ENCODE assay signal across 1 worm cellular context in the genomic region with DNA sequence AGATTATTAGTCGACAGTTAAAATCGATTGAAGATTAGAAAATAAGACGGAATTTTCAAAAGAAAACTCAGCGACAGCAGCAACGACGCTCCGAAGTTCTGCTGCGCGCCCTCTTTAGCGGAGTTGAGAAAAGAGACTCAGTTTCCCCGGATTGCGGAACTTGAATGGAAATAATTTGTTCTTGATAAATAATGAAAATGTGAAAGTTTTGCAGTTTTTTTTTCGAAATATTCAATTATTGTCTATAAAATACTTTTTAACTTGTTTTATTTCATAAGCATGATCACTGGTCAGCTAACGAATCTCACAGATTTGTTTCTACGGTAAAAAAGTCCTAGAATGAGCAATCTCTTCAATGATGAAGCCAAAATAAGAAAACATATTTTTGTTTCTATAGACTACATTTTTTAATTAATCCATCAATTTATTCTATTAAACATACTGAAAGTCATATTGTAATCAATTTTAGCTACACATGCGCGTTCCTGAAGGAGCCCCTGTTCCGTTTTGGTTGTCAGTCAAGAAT.
TF ChIP-seq lines count a peak whose summit lies in the region.

A gene (minus strand): TSS at position 116 of the 526 bp plus-strand sequence.
A gene (plus strand): TSS at position 476 of the 526 bp plus-strand sequence.

TF ChIP-seq in whole organism, L1 larva, 84 proteins besides CTCF, POLR2A, EP300 and RAD21 (continued from another document):
- no peak for TF ChIP-seq ceh-8 (GFP tag; optimal IDR thresholded peaks at IDR 0.05; lab: Kevin White, UChicago)
- no peak for TF ChIP-seq ztf-4 (tag; optimal IDR thresholded peaks at IDR 0.05; lab: Kevin White, UChicago)
- peak; percentile 49 for TF ChIP-seq rnt-1 (tag; optimal IDR thresholded peaks at IDR 0.05; lab: Kevin White, UChicago)
- TF ChIP-seq nhr-90 (tag; optimal IDR thresholded peaks at IDR 0.05; lab: Kevin White, UChicago; ENCODE audit: poor library complexity), result peak; percentile 65
- TF ChIP-seq blmp-1 (tag; optimal IDR thresholded peaks at IDR 0.05; lab: Kevin White, UChicago), result peak; percentile 36
- peak; percentile 45 for TF ChIP-seq skn-1 (tag; optimal IDR thresholded peaks at IDR 0.05; lab: Kevin White, UChicago)
- no peak for TF ChIP-seq lin-39 (tag; optimal IDR thresholded peaks at IDR 0.05; lab: Kevin White, UChicago)
- TF ChIP-seq tbx-2 (tag; optimal IDR thresholded peaks at IDR 0.05; lab: Kevin White, UChicago), result peak; percentile 46
- TF ChIP-seq nhr-11 (tag; optimal IDR thresholded peaks at IDR 0.05; lab: Kevin White, UChicago), result no peak
- TF ChIP-seq lir-3 (tag; optimal IDR thresholded peaks at IDR 0.05; lab: Kevin White, UChicago; ENCODE audit: poor library complexity), result peak; percentile 55
- TF ChIP-seq ceh-88 (GFP tag; IDR thresholded peaks at IDR 0.05; lab: Robert Waterston, UW), result peak; percentile 48; the same call in 1 of the 2 replicates
- no peak for TF ChIP-seq pag-3 (tag; optimal IDR thresholded peaks at IDR 0.05; lab: Kevin White, UChicago; ENCODE audit: borderline replicate concordance, insufficient read depth)
- TF ChIP-seq lsy-2 (tag; optimal IDR thresholded peaks at IDR 0.05; lab: Kevin White, UChicago), result peak; percentile 54 to 83
- TF ChIP-seq isw-1 (GFP tag; IDR thresholded peaks at IDR 0.05; lab: Robert Waterston, UW), result peak; percentile 40
- no peak for TF ChIP-seq ama-1 (optimal IDR thresholded peaks at IDR 0.05; lab: Kevin White, UChicago)
- TF ChIP-seq ces-1 (GFP tag; optimal IDR thresholded peaks at IDR 0.05; lab: Kevin White, UChicago), result no peak
- peak in 2 of 3 experiments; percentile 20 to 33 for TF ChIP-seq ceh-82 (tag; optimal IDR thresholded peaks at IDR 0.05; lab: Kevin White, UChicago)
- no peak for TF ChIP-seq sup-37 (GFP tag; optimal IDR thresholded peaks at IDR 0.05; lab: Kevin White, UChicago)
- no peak for TF ChIP-seq hlh-17 (GFP tag; optimal IDR thresholded peaks at IDR 0.05; lab: Kevin White, UChicago; ENCODE audit: borderline replicate concordance)
- no peak for TF ChIP-seq ceh-90 (tag; optimal IDR thresholded peaks at IDR 0.05; lab: Kevin White, UChicago)
- no peak for TF ChIP-seq grh-1 (GFP tag; IDR thresholded peaks at IDR 0.05; lab: Robert Waterston, UW)
- peak; percentile 52 for TF ChIP-seq swsn-7 (tag; optimal IDR thresholded peaks at IDR 0.05; lab: Kevin White, UChicago)
- TF ChIP-seq lin-14 (GFP tag; optimal IDR thresholded peaks at IDR 0.05; lab: Kevin White, UChicago), result peak; percentile 56
- no peak for TF ChIP-seq sptf-1 (tag; optimal IDR thresholded peaks at IDR 0.05; lab: Kevin White, UChicago)
- peak; percentile 61 for TF ChIP-seq nhr-20 (tag; optimal IDR thresholded peaks at IDR 0.05; lab: Kevin White, UChicago)
- no peak for TF ChIP-seq nhr-237 (tag; optimal IDR thresholded peaks at IDR 0.05; lab: Kevin White, UChicago)
- no peak for TF ChIP-seq nhr-84 (tag; optimal IDR thresholded peaks at IDR 0.05; lab: Kevin White, UChicago)
- TF ChIP-seq unc-30 (tag; optimal IDR thresholded peaks at IDR 0.05; lab: Kevin White, UChicago), result no peak
- TF ChIP-seq snu-23 (GFP tag; optimal IDR thresholded peaks at IDR 0.05; lab: Kevin White, UChicago), result peak; percentile 72
- 0 out of 2 replicates have a peak, but pooled peaks have one; percentile 14 for TF ChIP-seq nhr-19 (GFP tag; conservative IDR thresholded peaks at IDR 0.05; lab: Robert Waterston, UW)
- peak; percentile 54 to 65 for TF ChIP-seq efl-1 (optimal IDR thresholded peaks at IDR 0.05; lab: Kevin White, UChicago)
- peak; percentile 53 to 96 for TF ChIP-seq efl-1 (GFP tag; optimal IDR thresholded peaks at IDR 0.05 in 1 of 2; lab: Kevin White, UChicago)
- TF ChIP-seq nhr-28 (tag; optimal IDR thresholded peaks at IDR 0.05; lab: Kevin White, UChicago), result no peak
- no peak for TF ChIP-seq mdl-1 (tag; optimal IDR thresholded peaks at IDR 0.05; lab: Kevin White, UChicago)
- peak; percentile 48 for TF ChIP-seq mep-1 (tag; optimal IDR thresholded peaks at IDR 0.05; lab: Kevin White, UChicago)
- no peak for TF ChIP-seq mef-2 (tag; optimal IDR thresholded peaks at IDR 0.05; lab: Kevin White, UChicago)
- TF ChIP-seq zag-1 (tag; optimal IDR thresholded peaks at IDR 0.05; lab: Kevin White, UChicago), result no peak
- no peak for TF ChIP-seq zip-4 (GFP tag; optimal IDR thresholded peaks at IDR 0.05; lab: Kevin White, UChicago)
- TF ChIP-seq egl-13 (tag; optimal IDR thresholded peaks at IDR 0.05; lab: Kevin White, UChicago), result peak; percentile 39
- no peak for TF ChIP-seq alr-1 (tag; optimal IDR thresholded peaks at IDR 0.05; lab: Kevin White, UChicago; ENCODE audit: borderline replicate concordance)
- TF ChIP-seq nhr-77 (tag; optimal IDR thresholded peaks at IDR 0.05; lab: Kevin White, UChicago), result peak; percentile 5
- peak; percentile 8 for TF ChIP-seq irx-1 (tag; optimal IDR thresholded peaks at IDR 0.05; lab: Kevin White, UChicago)
- no peak for TF ChIP-seq C34B4.2 (tag; optimal IDR thresholded peaks at IDR 0.05; lab: Kevin White, UChicago)
- TF ChIP-seq Y116A8C.19 (tag; optimal IDR thresholded peaks at IDR 0.05; lab: Kevin White, UChicago; ENCODE audit: borderline replicate concordance), result no peak
- no peak for TF ChIP-seq nhr-12 (tag; optimal IDR thresholded peaks at IDR 0.05; lab: Kevin White, UChicago)
- TF ChIP-seq unc-130 (tag; optimal IDR thresholded peaks at IDR 0.05; lab: Kevin White, UChicago), result no peak
- peak; percentile 66 for TF ChIP-seq C16A3.4 (tag; optimal IDR thresholded peaks at IDR 0.05; lab: Kevin White, UChicago)
- TF ChIP-seq fkh-4 (tag; optimal IDR thresholded peaks at IDR 0.05; lab: Kevin White, UChicago; ENCODE audit: borderline replicate concordance), result no peak
- TF ChIP-seq fkh-8 (tag; optimal IDR thresholded peaks at IDR 0.05; lab: Kevin White, UChicago), result peak; percentile 51
- TF ChIP-seq lin-35 (GFP tag; optimal IDR thresholded peaks at IDR 0.05; lab: Kevin White, UChicago), result peak; percentile 40 to 71
- TF ChIP-seq mab-9 (GFP tag; IDR thresholded peaks at IDR 0.05; lab: Robert Waterston, UW), result no peak
- TF ChIP-seq elt-3 (tag; optimal IDR thresholded peaks at IDR 0.05; lab: Kevin White, UChicago), result no peak
- TF ChIP-seq nhr-47 (tag; optimal IDR thresholded peaks at IDR 0.05; lab: Kevin White, UChicago), result peak; percentile 73
- TF ChIP-seq vab-15 (tag; optimal IDR thresholded peaks at IDR 0.05; lab: Kevin White, UChicago), result no peak
- TF ChIP-seq snpc-4 (tag; optimal IDR thresholded peaks at IDR 0.05; lab: Kevin White, UChicago), result no peak
- peak; percentile 56 for TF ChIP-seq pax-3 (tag; optimal IDR thresholded peaks at IDR 0.05; lab: Kevin White, UChicago)
- TF ChIP-seq ztf-11 (tag; optimal IDR thresholded peaks at IDR 0.05; lab: Kevin White, UChicago), result peak in 1 of 2 experiments; percentile 63
- peak; percentile 18 for TF ChIP-seq F16B12.6 (tag; optimal IDR thresholded peaks at IDR 0.05; lab: Kevin White, UChicago)
- TF ChIP-seq nhr-85 (tag; lab: Kevin White, UChicago), result peak; percentile 40
- no peak for TF ChIP-seq fkh-10 (GFP tag; optimal IDR thresholded peaks at IDR 0.05; lab: Kevin White, UChicago)
- TF ChIP-seq hlh-4 (tag; optimal IDR thresholded peaks at IDR 0.05; lab: Kevin White, UChicago), result no peak
- TF ChIP-seq unc-98 (GFP tag; IDR thresholded peaks at IDR 0.05; lab: Robert Waterston, UW), result no peak
- no peak for TF ChIP-seq hpl-2 (GFP tag; optimal IDR thresholded peaks at IDR 0.05; lab: Kevin White, UChicago)
- no peak for TF ChIP-seq aly-2 (tag; optimal IDR thresholded peaks at IDR 0.05; lab: Kevin White, UChicago)
- TF ChIP-seq efl-3 (GFP tag; optimal IDR thresholded peaks at IDR 0.05; lab: Kevin White, UChicago), result no peak
- no peak for TF ChIP-seq sox-4 (tag; optimal IDR thresholded peaks at IDR 0.05; lab: Kevin White, UChicago)
- no peak for TF ChIP-seq ets-5 (GFP tag; IDR thresholded peaks at IDR 0.05; lab: Robert Waterston, UW)
- TF ChIP-seq fos-1 (tag; optimal IDR thresholded peaks at IDR 0.05; lab: Kevin White, UChicago), result no peak
